Comparison of ENCODE assay signal across 3 worm cellular contexts in genomic region chrIV:4705922-4706321, ce11.
TF ChIP-seq lines count a peak whose summit lies in the region.

No protein-coding gene starts in this region.

TF ChIP-seq in whole organism, L3 larva, 47 proteins besides CTCF, POLR2A, EP300 and RAD21:
- TF ChIP-seq nfya-1 (tag; optimal IDR thresholded peaks at IDR 0.05; lab: Kevin White, UChicago; ENCODE audit: insufficient read depth) (peak; percentile 73), mml-1 (tag; optimal IDR thresholded peaks at IDR 0.05; lab: Kevin White, UChicago) (no peak), nhr-67 (tag; optimal IDR thresholded peaks at IDR 0.05; lab: Kevin White, UChicago) (no peak), elt-3 (tag; optimal IDR thresholded peaks at IDR 0.05; lab: Kevin White, UChicago) (no peak), skn-1 (tag; optimal IDR thresholded peaks at IDR 0.05; lab: Kevin White, UChicago) (no peak), unc-62 (GFP tag; optimal IDR thresholded peaks at IDR 0.05; lab: Kevin White, UChicago) (no peak), nhr-25 (tag; optimal IDR thresholded peaks at IDR 0.05; lab: Kevin White, UChicago) (no peak)

TF ChIP-seq in whole organism, late embryonic, 69 proteins besides CTCF, POLR2A, EP300 and RAD21:
- TF ChIP-seq ceh-14 (tag; optimal IDR thresholded peaks at IDR 0.05; lab: Kevin White, UChicago) (no peak), nfya-1 (tag; optimal IDR thresholded peaks at IDR 0.05; lab: Kevin White, UChicago) (peak; percentile 73)

TF ChIP-seq in whole organism, young adult, 124 proteins besides CTCF, POLR2A, EP300 and RAD21:
- TF ChIP-seq hmg-20 (GFP tag; IDR thresholded peaks at IDR 0.05; lab: Robert Waterston, UW) (no peak), rpc-1 (optimal IDR thresholded peaks at IDR 0.05; lab: Kevin White, UChicago) (no peak), rpc-1 (tag; optimal IDR thresholded peaks at IDR 0.05; lab: Kevin White, UChicago) (no peak), dpl-1 (GFP tag; optimal IDR thresholded peaks at IDR 0.05; lab: Kevin White, UChicago) (no peak), nhr-27 (tag; optimal IDR thresholded peaks at IDR 0.05; lab: Kevin White, UChicago) (peak; percentile 43), D2030.7 (GFP tag; IDR thresholded peaks at IDR 0.05; lab: Robert Waterston, UW) (no peak), ceh-91 (GFP tag; IDR thresholded peaks at IDR 0.05; lab: Robert Waterston, UW) (no peak), let-607 (tag; optimal IDR thresholded peaks at IDR 0.05; lab: Kevin White, UChicago) (no peak), atf-7 (tag; optimal IDR thresholded peaks at IDR 0.05; lab: Kevin White, UChicago) (no peak), dox-1 (GFP tag; IDR thresholded peaks at IDR 0.05; lab: Robert Waterston, UW) (no peak)
